Worm (Caenorhabditis elegans) whole organism, L1 larva: ENCODE measurements around the gene acs-5.

Experiments
- ceh-82 ChIP-seq, 3 experiments: fragments of 150-350 bp in 1 of 3; sonication (generic microtip) in 2 of 3; optimal IDR thresholded peaks; 2 replicates each; lab custom pipeline; 2014 to 2017; ENCODE audit warnings: missing biosample characterization in 3 of 3, missing genetic modification characterization in 3 of 3
- lin-39 ChIP-seq: fragments of 150-350 bp; optimal IDR thresholded peaks from 2 replicates; lab custom pipeline; 2014; ENCODE audit warnings: missing biosample characterization, missing genetic modification reagents, missing genetic modification characterization
- mep-1 ChIP-seq: fragments of 150-350 bp; optimal IDR thresholded peaks from 2 replicates; lab custom pipeline; 2014; ENCODE audit warnings: missing biosample characterization, missing genetic modification characterization
- nhr-76 ChIP-seq: sonication (generic microtip); optimal IDR thresholded peaks from 2 replicates; lab custom pipeline; 2017; ENCODE audit warnings: missing biosample characterization, missing genetic modification characterization
- skn-1 ChIP-seq: fragments of 150-350 bp; optimal IDR thresholded peaks from 2 replicates; lab custom pipeline; 2014; ENCODE audit warnings: missing biosample characterization, missing genetic modification characterization
- xbp-1 ChIP-seq: sonication (generic microtip); optimal IDR thresholded peaks from 2 replicates; lab custom pipeline; 2016; ENCODE audit warnings: missing genetic modification characterization, missing compliant biosample characterization
- zag-1 ChIP-seq: fragments of 150-350 bp; optimal IDR thresholded peaks from 2 replicates; lab custom pipeline; 2014; ENCODE audit warnings: missing biosample characterization, missing genetic modification characterization

DNA sequence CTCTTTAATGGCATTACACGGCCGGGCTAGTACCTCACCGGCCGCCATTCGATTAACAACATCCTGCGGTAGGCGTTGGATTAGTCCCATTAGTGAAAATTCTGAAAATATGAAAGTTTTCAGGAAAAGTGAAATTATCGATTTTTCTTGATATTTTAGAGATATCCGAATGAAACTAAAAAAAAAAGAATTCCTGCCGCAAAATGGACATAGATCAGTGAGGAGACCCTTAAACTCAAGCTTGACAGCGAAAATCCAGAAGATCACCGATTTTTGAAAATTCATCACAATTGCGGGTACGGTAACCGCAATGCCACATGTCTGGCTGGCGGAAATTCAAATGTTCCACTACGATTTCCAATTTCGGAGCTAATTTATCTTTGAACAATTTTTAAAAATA lies 28.9 kb downstream of the acs-5 start, which contains the start of gene mlh-1:
- TF ChIP-seq zag-1 (tag; lab: Kevin White, UChicago), result no peak
- TF ChIP-seq skn-1 (tag; lab: Kevin White, UChicago), result no peak
- TF ChIP-seq xbp-1 (tag; lab: Kevin White, UChicago), result no peak
- no peak for TF ChIP-seq lin-39 (tag; lab: Kevin White, UChicago)
- no peak for TF ChIP-seq ceh-82 (tag; optimal IDR thresholded peaks at IDR 0.05; lab: Kevin White, UChicago)
- no peak for TF ChIP-seq mep-1 (tag; lab: Kevin White, UChicago)
- TF ChIP-seq nhr-76 (tag; lab: Kevin White, UChicago), result no peak
